Worm (Caenorhabditis elegans) whole organism, mixed stage, embryonic: ENCODE data around the gene hecw-1.

Experiments used
- blmp-1 ChIP-seq: fragments of 150-350 bp; optimal IDR thresholded peaks from 2 replicates; lab custom pipeline; 2014; ENCODE audit warnings: missing biosample characterization, missing genetic modification characterization
- ceh-39 ChIP-seq: fragments of 150-350 bp; optimal IDR thresholded peaks from 2 replicates; lab custom pipeline; 2014; ENCODE audit warnings: missing biosample characterization, missing genetic modification characterization
- elt-3 ChIP-seq: fragments of 150-350 bp; optimal IDR thresholded peaks from 2 replicates; lab custom pipeline; 2014; ENCODE audit warnings: missing biosample characterization, missing genetic modification characterization
- flh-1 ChIP-seq: fragments of 200-800 bp; sonication (Bioruptor generic); optimal IDR thresholded peaks from 2 replicates; lab custom pipeline; 2018; ENCODE audit warnings: mild to moderate bottlenecking, missing genetic modification characterization, moderate library complexity, missing compliant biosample characterization
- lin-13 ChIP-seq: fragments of 150-350 bp; optimal IDR thresholded peaks from 2 replicates; lab custom pipeline; 2014; ENCODE audit warnings: missing biosample characterization, missing genetic modification characterization
- lin-32 ChIP-seq: fragments of 200-800 bp; sonication (Bioruptor generic); optimal IDR thresholded peaks from 2 replicates; lab custom pipeline; 2018; ENCODE audit warnings: mild to moderate bottlenecking, missing genetic modification characterization, missing compliant biosample characterization
- nhr-12 ChIP-seq: fragments of 150-350 bp; optimal IDR thresholded peaks from 2 replicates; lab custom pipeline; 2014; ENCODE audit warnings: missing biosample characterization, missing genetic modification characterization
- nhr-237 ChIP-seq: fragments of 150-350 bp; optimal IDR thresholded peaks from 2 replicates; lab custom pipeline; 2014; ENCODE audit warnings: missing biosample characterization, missing genetic modification characterization
- nhr-28 ChIP-seq: fragments of 150-350 bp; optimal IDR thresholded peaks from 2 replicates; lab custom pipeline; 2014; ENCODE audit warnings: missing biosample characterization, missing genetic modification characterization
- pha-4 ChIP-seq: fragments of 150-350 bp; optimal IDR thresholded peaks from 2 replicates; lab custom pipeline; 2018; ENCODE audit warnings: missing biosample characterization, missing genetic modification reagents, missing genetic modification characterization
- snpc-4 ChIP-seq: fragments of 150-350 bp; optimal IDR thresholded peaks from 2 replicates; lab custom pipeline; 2014; ENCODE audit warnings: missing biosample characterization, missing genetic modification characterization
- sptf-1 ChIP-seq: sonication (generic microtip); optimal IDR thresholded peaks from 2 replicates; lab custom pipeline; 2017; ENCODE audit warnings: mild to moderate bottlenecking, missing genetic modification characterization, moderate library complexity, missing compliant biosample characterization
- unc-39 ChIP-seq: fragments of 150-350 bp; optimal IDR thresholded peaks from 2 replicates; lab custom pipeline; 2014; ENCODE audit warnings: missing biosample characterization, missing genetic modification characterization
- ztf-11 ChIP-seq: fragments of 150-350 bp; optimal IDR thresholded peaks from 2 replicates; lab custom pipeline; 2014; ENCODE audit warnings: missing biosample characterization, missing genetic modification characterization

- no peak for TF ChIP-seq elt-3 (tag; lab: Kevin White, UChicago)
- TF ChIP-seq flh-1 (GFP tag; lab: Kevin White, UChicago): no peak
- TF ChIP-seq ceh-39 (tag; lab: Kevin White, UChicago): no peak
- TF ChIP-seq pha-4: no peak
- no peak for TF ChIP-seq lin-13 (tag; lab: Kevin White, UChicago)
- no peak for TF ChIP-seq nhr-237
- TF ChIP-seq unc-39: no peak
- no peak for TF ChIP-seq nhr-28
- TF ChIP-seq snpc-4 (tag; lab: Kevin White, UChicago): no peak
- no peak for TF ChIP-seq nhr-12 (tag; lab: Kevin White, UChicago)
- no peak for TF ChIP-seq sptf-1 (tag; lab: Kevin White, UChicago)
- no peak for TF ChIP-seq blmp-1
- no peak for TF ChIP-seq ztf-11 (tag; lab: Kevin White, UChicago)
- TF ChIP-seq lin-32: no peak
These were observed 43.9 kb downstream of the hecw-1 start for ce11 chrIII:3345835-3346234.
